Fruit fly (Drosophila melanogaster) whole organism, embryonic: ENCODE results near the gene Rbcn-3B.

ENCODE experiments used
- Blimp-1 ChIP-seq: fragments of 200-800 bp; sonication (Bioruptor generic); optimal IDR thresholded peaks from 3 replicates; lab custom pipeline; 2018; ENCODE audit warnings: missing biosample characterization, missing genetic modification characterization, mild to moderate bottlenecking, moderate library complexity, missing genetic modification reagents
- CG10209 ChIP-seq: fragments of 200-800 bp; sonication (Bioruptor generic); optimal IDR thresholded peaks from 3 replicates; lab custom pipeline; 2017; ENCODE audit warnings: missing biosample characterization, mild to moderate bottlenecking, missing genetic modification characterization, missing genetic modification reagents
- CG10366 ChIP-seq: fragments of 200-800 bp; sonication (Bioruptor generic); IDR thresholded peaks from 2 replicates; pipeline ENCODE4 v1.3.6; 2022; ENCODE audit warnings: missing biosample characterization, missing genetic modification characterization
- CG10431 ChIP-seq: fragments of 200-800 bp; sonication (Bioruptor generic); optimal IDR thresholded peaks from 3 replicates; lab custom pipeline; 2018; ENCODE audit warnings: missing biosample characterization, mild to moderate bottlenecking, missing genetic modification characterization
- CG11247 ChIP-seq: fragments of 200-800 bp; sonication (Bioruptor generic); IDR thresholded peaks from 2 replicates; pipeline ENCODE4 v1.3.6; 2022; ENCODE audit warnings: missing biosample characterization, missing genetic modification characterization
- CG13296 ChIP-seq: fragments of 200-800 bp; sonication (Bioruptor generic); optimal IDR thresholded peaks from 3 replicates; lab custom pipeline; 2018; ENCODE audit warnings: missing biosample characterization, mild to moderate bottlenecking, missing genetic modification characterization
- CG13775 ChIP-seq: fragments of 200-800 bp; sonication (Bioruptor generic); optimal IDR thresholded peaks from 3 replicates; lab custom pipeline; 2017; ENCODE audit warnings: missing biosample characterization, mild to moderate bottlenecking, missing genetic modification characterization
- CG14860 ChIP-seq: fragments of 200-800 bp; sonication (Bioruptor generic); IDR thresholded peaks from 3 replicates; pipeline ENCODE4 v1.3.6; 2022; ENCODE audit warnings: missing biosample characterization, missing genetic modification characterization; ENCODE audit not compliant: partially characterized antibody
- CG15601 ChIP-seq: fragments of 200-800 bp; sonication (Bioruptor generic); optimal IDR thresholded peaks from 3 replicates; lab custom pipeline; 2019; ENCODE audit warnings: missing biosample characterization, mild to moderate bottlenecking, missing genetic modification characterization, moderate library complexity
- CG16863 ChIP-seq: fragments of 200-800 bp; sonication (Bioruptor generic); optimal IDR thresholded peaks from 3 replicates; lab custom pipeline; 2016; ENCODE audit warnings: missing biosample characterization, missing genetic modification characterization
- CG17328 ChIP-seq: fragments of 200-800 bp; sonication (Bioruptor generic); IDR thresholded peaks from 2 replicates; pipeline ENCODE4 v1.3.6; 2022; ENCODE audit warnings: missing biosample characterization, missing genetic modification characterization
- CG17912 ChIP-seq: fragments of 200-800 bp; sonication (Bioruptor generic); optimal IDR thresholded peaks from 2 replicates; lab custom pipeline; 2018; ENCODE audit warnings: missing biosample characterization, mild to moderate bottlenecking, missing genetic modification characterization
- CG2202 ChIP-seq: fragments of 200-800 bp; sonication (Bioruptor generic); optimal IDR thresholded peaks from 2 replicates; lab custom pipeline; 2018; ENCODE audit warnings: missing biosample characterization, mild to moderate bottlenecking, missing genetic modification characterization
- CG32767 ChIP-seq: fragments of 200-800 bp; sonication (Bioruptor generic); IDR thresholded peaks from 2 replicates; pipeline ENCODE4 v1.3.6; 2022; ENCODE audit warnings: missing biosample characterization, missing genetic modification characterization
- CG42726 ChIP-seq: fragments of 200-800 bp; sonication (Bioruptor generic); IDR thresholded peaks from 2 replicates; pipeline ENCODE4 v1.3.6; 2022; ENCODE audit warnings: missing biosample characterization, missing genetic modification characterization; ENCODE audit not compliant: partially characterized antibody
- CG4424 ChIP-seq: fragments of 200-800 bp; sonication (Bioruptor generic); optimal IDR thresholded peaks from 3 replicates; lab custom pipeline; 2016; ENCODE audit warnings: missing biosample characterization, missing genetic modification characterization
- CG6175 ChIP-seq: fragments of 200-800 bp; sonication (Bioruptor generic); IDR thresholded peaks from 3 replicates; pipeline ENCODE4 v1.3.6; 2022; ENCODE audit warnings: missing biosample characterization, missing genetic modification characterization
- CG6683 ChIP-seq: fragments of 200-800 bp; sonication (Bioruptor generic); optimal IDR thresholded peaks from 2 replicates; lab custom pipeline; 2017; ENCODE audit warnings: missing biosample characterization, mild to moderate bottlenecking, missing genetic modification characterization, missing genetic modification reagents
- CG7357 ChIP-seq: fragments of 200-800 bp; sonication (Bioruptor generic); IDR thresholded peaks from 3 replicates; pipeline ENCODE4 v1.3.6; 2022; ENCODE audit warnings: missing biosample characterization, missing genetic modification characterization
- CG7963 ChIP-seq: fragments of 200-800 bp; sonication (Bioruptor generic); IDR thresholded peaks from 3 replicates; pipeline ENCODE4 v1.3.6; 2022; ENCODE audit warnings: missing biosample characterization, missing genetic modification characterization; ENCODE audit not compliant: partially characterized antibody
- CG8388 ChIP-seq: fragments of 200-800 bp; sonication (Bioruptor generic); optimal IDR thresholded peaks from 2 replicates; lab custom pipeline; 2019; ENCODE audit warnings: missing biosample characterization, mild to moderate bottlenecking, missing genetic modification characterization, moderate library complexity
- CG9817 ChIP-seq: fragments of 200-800 bp; sonication (Bioruptor generic); optimal IDR thresholded peaks from 2 replicates; lab custom pipeline; 2018; ENCODE audit warnings: missing biosample characterization, mild to moderate bottlenecking, missing genetic modification characterization, moderate library complexity
- CG9876 ChIP-seq: fragments of 200-800 bp; sonication (Bioruptor generic); optimal IDR thresholded peaks from 2 replicates; lab custom pipeline; 2016; ENCODE audit warnings: missing biosample characterization, missing genetic modification characterization
- D19A ChIP-seq: fragments of 200-800 bp; optimal IDR thresholded peaks from 3 replicates; lab custom pipeline; 2019; ENCODE audit warnings: missing biosample characterization, mild to moderate bottlenecking, missing genetic modification characterization, moderate library complexity
- Dp ChIP-seq: fragments of 200-800 bp; sonication (Bioruptor generic); optimal IDR thresholded peaks from 2 replicates; lab custom pipeline; 2018; ENCODE audit warnings: missing biosample characterization, mild to moderate bottlenecking, missing genetic modification characterization, moderate library complexity
- Ets65A ChIP-seq: fragments of 200-800 bp; sonication (Bioruptor generic); peaks from one replicate; lab custom pipeline; 2016; ENCODE audit warnings: missing biosample characterization, missing genetic modification characterization
- HLHmδ ChIP-seq: fragments of 200-800 bp; sonication (Bioruptor generic); optimal IDR thresholded peaks from 2 replicates; lab custom pipeline; 2018; ENCODE audit warnings: missing biosample characterization, mild to moderate bottlenecking, missing genetic modification characterization, moderate library complexity
- Hmx ChIP-seq: fragments of 200-800 bp; sonication (Bioruptor generic); optimal IDR thresholded peaks from 2 replicates; lab custom pipeline; 2016; ENCODE audit warnings: missing biosample characterization, missing genetic modification characterization
- MTF-1 ChIP-seq: fragments of 200-800 bp; sonication (Bioruptor generic); optimal IDR thresholded peaks from 2 replicates; lab custom pipeline; 2018; ENCODE audit warnings: missing biosample characterization, mild to moderate bottlenecking, missing genetic modification characterization, borderline replicate concordance
- Meics ChIP-seq: fragments of 200-800 bp; sonication (Bioruptor generic); optimal IDR thresholded peaks from 2 replicates; lab custom pipeline; 2017; ENCODE audit warnings: missing biosample characterization, mild to moderate bottlenecking, missing genetic modification characterization
- Rfx ChIP-seq: fragments of 200-800 bp; sonication (Bioruptor generic); IDR thresholded peaks from 2 replicates; pipeline ENCODE4 v1.3.6; 2022; ENCODE audit warnings: missing biosample characterization, missing genetic modification characterization
- Side ChIP-seq: fragments of 200-800 bp; sonication (Bioruptor generic); optimal IDR thresholded peaks from 2 replicates; lab custom pipeline; 2016; ENCODE audit warnings: missing biosample characterization, missing genetic modification characterization
- ara ChIP-seq: fragments of 200-800 bp; sonication (Bioruptor generic); IDR thresholded peaks from 2 replicates; pipeline ENCODE4 v1.3.6; 2022; ENCODE audit warnings: missing biosample characterization, missing genetic modification characterization
- bab2 ChIP-seq: fragments of 200-800 bp; sonication (Bioruptor generic); optimal IDR thresholded peaks from 2 replicates; lab custom pipeline; 2016; ENCODE audit warnings: missing biosample characterization, missing genetic modification characterization
- cwo ChIP-seq: fragments of 200-800 bp; sonication (Bioruptor generic); optimal IDR thresholded peaks from 3 replicates; lab custom pipeline; 2017; ENCODE audit warnings: missing biosample characterization, missing genetic modification characterization, mild to moderate bottlenecking, moderate library complexity, missing genetic modification reagents
- disco-r ChIP-seq: fragments of 200-800 bp; sonication (Bioruptor generic); optimal IDR thresholded peaks from 2 replicates; lab custom pipeline; 2016; ENCODE audit warnings: missing biosample characterization, missing genetic modification characterization
- dm ChIP-seq: fragments of 200-800 bp; sonication (Bioruptor generic); optimal IDR thresholded peaks from 3 replicates; lab custom pipeline; 2016; ENCODE audit warnings: missing biosample characterization, missing genetic modification characterization
- ewg ChIP-seq: fragments of 200-800 bp; sonication (Bioruptor generic); optimal IDR thresholded peaks from 3 replicates; lab custom pipeline; 2017; ENCODE audit warnings: mild to moderate bottlenecking, missing biosample characterization, missing genetic modification reagents, missing genetic modification characterization
- grn ChIP-seq: fragments of 200-800 bp; sonication (Bioruptor generic); optimal IDR thresholded peaks from 3 replicates; lab custom pipeline; 2017; ENCODE audit warnings: missing biosample characterization, missing genetic modification characterization
- hbn ChIP-seq: fragments of 200-800 bp; sonication (Bioruptor generic); IDR thresholded peaks from 2 replicates; pipeline ENCODE4 v1.3.6; 2022; ENCODE audit warnings: missing biosample characterization, missing genetic modification characterization; ENCODE audit not compliant: partially characterized antibody
- jigr1 ChIP-seq: fragments of 200-800 bp; sonication (Bioruptor generic); IDR thresholded peaks from 3 replicates; pipeline ENCODE4 v1.3.6; 2022; ENCODE audit warnings: missing biosample characterization, missing genetic modification characterization
- klu ChIP-seq: fragments of 200-800 bp; sonication (Bioruptor generic); IDR thresholded peaks from 2 replicates; pipeline ENCODE4 v1.3.6; 2022; ENCODE audit warnings: missing biosample characterization, missing genetic modification characterization
- nom ChIP-seq: fragments of 200-800 bp; sonication (Bioruptor generic); optimal IDR thresholded peaks from 2 replicates; lab custom pipeline; 2017; ENCODE audit warnings: missing biosample characterization, missing genetic modification characterization, mild to moderate bottlenecking, moderate library complexity, missing genetic modification reagents
- oc ChIP-seq: fragments of 200-800 bp; sonication (Bioruptor generic); optimal IDR thresholded peaks from 2 replicates; lab custom pipeline; 2018; ENCODE audit warnings: missing biosample characterization, mild to moderate bottlenecking, missing genetic modification characterization, moderate library complexity
- org-1 ChIP-seq: fragments of 200-800 bp; sonication (Bioruptor generic); optimal IDR thresholded peaks from 2 replicates; lab custom pipeline; 2017; ENCODE audit warnings: missing biosample characterization, missing genetic modification characterization
- rib ChIP-seq: fragments of 200-800 bp; sonication (Bioruptor generic); IDR thresholded peaks from 2 replicates; pipeline ENCODE4 v1.3.6; 2022; ENCODE audit warnings: missing biosample characterization, missing genetic modification characterization
- so ChIP-seq: fragments of 200-800 bp; sonication (Bioruptor generic); IDR thresholded peaks from 3 replicates; pipeline ENCODE4 v1.3.6; 2022; ENCODE audit warnings: missing biosample characterization, missing genetic modification characterization
- sr ChIP-seq: fragments of 200-800 bp; sonication (Bioruptor generic); IDR thresholded peaks from 3 replicates; pipeline ENCODE4 v1.3.6; 2022; ENCODE audit warnings: missing biosample characterization, missing genetic modification characterization
- tin ChIP-seq: fragments of 200-800 bp; sonication (Bioruptor generic); optimal IDR thresholded peaks from 3 replicates; lab custom pipeline; 2016; ENCODE audit warnings: missing biosample characterization, missing genetic modification characterization
- tup ChIP-seq: fragments of 200-800 bp; sonication (Bioruptor generic); optimal IDR thresholded peaks from 2 replicates; lab custom pipeline; 2016; ENCODE audit warnings: missing biosample characterization, mild to moderate bottlenecking, missing genetic modification characterization, moderate library complexity

Rbcn-3B gene

dm6 chrX:1907727-1908264 lies 924 bp upstream of the Rbcn-3B start, which contains the start of gene mip130 (continued):
- TF ChIP-seq ara (no peak), Hmx (GFP tag; lab: Kevin White, UChicago) (no peak), cwo (peak; percentile 28), CG16863 (GFP tag; lab: Kevin White, UChicago) (no peak), CG15601 (no peak), Dp (GFP tag; lab: Kevin White, UChicago) (peak; percentile 33), rib (peak; percentile 36; the same call in 1 of the 2 replicates), HLHmδ (GFP tag; lab: Kevin White, UChicago) (no peak), dm (GFP tag; lab: Kevin White, UChicago) (peak; percentile 4), CG2202 (no peak), tin (GFP tag; lab: Kevin White, UChicago) (no peak), CG32767 (0 out of 2 replicates have a peak, but pooled peaks have one; percentile 36), CG4424 (peak; percentile 35), disco-r (GFP tag; lab: Kevin White, UChicago) (no peak), Ets65A (GFP tag; lab: Kevin White, UChicago) (peak; percentile 88), CG10209 (GFP tag; lab: Kevin White, UChicago) (peak; percentile 48), Meics (GFP tag; lab: Kevin White, UChicago) (peak; percentile 57), CG7357 (no peak), oc (no peak), nom (GFP tag; lab: Kevin White, UChicago) (peak; percentile 56), CG10366 (no peak; the same call in 1 of the 2 replicates), CG9876 (GFP tag; lab: Kevin White, UChicago) (no peak), Side (GFP tag; lab: Kevin White, UChicago) (no peak), jigr1 (GFP tag; lab: Robert Waterston, UW) (0 out of 3 replicates have a peak, but pooled peaks have one; percentile 21), hbn (GFP tag; lab: Robert Waterston, UW) (peak; percentile 71), CG7963 (GFP tag; lab: Robert Waterston, UW) (0 out of 3 replicates have a peak, but pooled peaks have one; percentile 12), CG17328 (GFP tag; lab: Robert Waterston, UW) (no peak), CG6175 (GFP tag; lab: Robert Waterston, UW) (no peak), so (GFP tag; lab: Robert Waterston, UW) (no peak), CG17912 (no peak), ewg (GFP tag; lab: Kevin White, UChicago) (no peak), tup (GFP tag; lab: Kevin White, UChicago) (no peak), CG13775 (peak; percentile 31), CG11247 (GFP tag; lab: Robert Waterston, UW) (peak; percentile 32; the same call in 1 of the 2 replicates), sr (GFP tag; lab: Robert Waterston, UW) (no peak), CG14860 (0 out of 3 replicates have a peak, but pooled peaks have one; percentile 52), CG10431 (GFP tag; lab: Kevin White, UChicago) (peak; percentile 12), grn (GFP tag; lab: Kevin White, UChicago) (no peak), CG6683 (GFP tag; lab: Kevin White, UChicago) (no peak), org-1 (GFP tag; lab: Kevin White, UChicago) (no peak), MTF-1 (no peak), bab2 (GFP tag; lab: Kevin White, UChicago) (no peak), Rfx (GFP tag; lab: Robert Waterston, UW) (peak; percentile 38), klu (GFP tag; lab: Robert Waterston, UW) (no peak), D19A (tag; lab: Kevin White, UChicago) (peak; percentile 91), CG9817 (tag; lab: Kevin White, UChicago) (peak; percentile 45), Blimp-1 (peak; percentile 18), CG13296 (GFP tag; lab: Kevin White, UChicago) (no peak), CG42726 (no peak), CG8388 (peak; percentile 27)
